Worm (Caenorhabditis elegans) whole organism, young adult: Measurements from ENCODE around the gene C04A11.5.
A peak's percentile ranks its signal among the peaks of the same experiment; 100 is the strongest.

Experiments used
- D2030.7 ChIP-seq: fragments of 200-800 bp; sonication (Bioruptor generic); IDR thresholded peaks from 2 replicates; pipeline ENCODE4 v1.3.6; 2022; ENCODE audit warnings: missing genetic modification reagents, missing genetic modification characterization, missing compliant biosample characterization
- F10E7.11 ChIP-seq: sonication (generic microtip); optimal IDR thresholded peaks from 2 replicates; lab custom pipeline; 2017; ENCODE audit warnings: mild to moderate bottlenecking, missing genetic modification characterization, moderate library complexity, missing compliant biosample characterization
- F39B2.1 ChIP-seq: fragments of 200-800 bp; sonication (Bioruptor generic); IDR thresholded peaks from 2 replicates; pipeline ENCODE4 v1.3.6; 2022; ENCODE audit warnings: missing genetic modification reagents, missing genetic modification characterization, missing compliant biosample characterization
- F52B5.7 ChIP-seq: sonication (generic microtip); optimal IDR thresholded peaks from 2 replicates; lab custom pipeline; 2016; ENCODE audit warnings: mild to moderate bottlenecking, missing genetic modification characterization, missing compliant biosample characterization
- F57A8.1 ChIP-seq: fragments of 200-800 bp; sonication (Bioruptor generic); optimal IDR thresholded peaks from 2 replicates; lab custom pipeline; 2018; ENCODE audit warnings: mild to moderate bottlenecking, missing genetic modification characterization, moderate library complexity, missing compliant biosample characterization
- K12H6.12 ChIP-seq: fragments of 200-800 bp; sonication (Bioruptor generic); optimal IDR thresholded peaks from 2 replicates; lab custom pipeline; 2018; ENCODE audit warnings: mild to moderate bottlenecking, missing genetic modification characterization, missing compliant biosample characterization
- Y53G8AR.9 ChIP-seq: fragments of 200-800 bp; sonication (Bioruptor generic); conservative IDR thresholded peaks from 2 replicates; pipeline ENCODE4 v1.3.6; 2022; ENCODE audit warnings: missing genetic modification reagents, missing genetic modification characterization, missing compliant biosample characterization
- ama-1 ChIP-seq, 3 experiments: fragments of 150-350 bp in 1 of 3; sonication (generic microtip) in 2 of 3; optimal IDR thresholded peaks; 2 replicates each; lab custom pipeline; 2014 to 2018; ENCODE audit warnings: missing biosample characterization in 2 of 3, missing genetic modification characterization in 2 of 3, missing genetic modification reagents in 2 of 3
- aptf-3 ChIP-seq: fragments of 200-800 bp; sonication (Bioruptor generic); IDR thresholded peaks from 2 replicates; pipeline ENCODE4 v1.3.6; 2022; ENCODE audit warnings: missing genetic modification characterization, missing compliant biosample characterization
- atf-7 ChIP-seq: sonication (generic microtip); optimal IDR thresholded peaks from 2 replicates; lab custom pipeline; 2017; ENCODE audit warnings: mild to moderate bottlenecking, missing genetic modification characterization, missing compliant biosample characterization
- attf-6 ChIP-seq: fragments of 200-800 bp; sonication (Bioruptor generic); IDR thresholded peaks from 2 replicates; pipeline ENCODE4 v1.3.6; 2022; ENCODE audit warnings: missing genetic modification reagents, missing genetic modification characterization, missing compliant biosample characterization
- cebp-1 ChIP-seq, 2 experiments: fragments of 200-800 bp in 1 of 2; sonication (Bioruptor generic) in 1 of 2; sonication (generic microtip) in 1 of 2; IDR thresholded peaks in 1 of 2; optimal IDR thresholded peaks in 1 of 2; 2 replicates each; pipeline versions ENCODE4 v1.3.6 to Lab custom; 2017 to 2022; ENCODE audit warnings: missing compliant biosample characterization in 2 of 2, missing genetic modification characterization in 2 of 2, mild to moderate bottlenecking in 1 of 2, missing genetic modification reagents in 1 of 2, moderate library complexity in 1 of 2
- ceh-40 ChIP-seq: fragments of 200-800 bp; sonication (Bioruptor generic); IDR thresholded peaks from 2 replicates; pipeline ENCODE4 v1.3.6; 2022; ENCODE audit warnings: missing genetic modification characterization, missing compliant biosample characterization
- ceh-58 ChIP-seq: fragments of 200-800 bp; sonication (Bioruptor generic); IDR thresholded peaks from 2 replicates; pipeline ENCODE4 v1.3.6; 2022; ENCODE audit warnings: missing genetic modification characterization, missing compliant biosample characterization
- chd-7 ChIP-seq: sonication (generic microtip); optimal IDR thresholded peaks from 2 replicates; lab custom pipeline; 2016; ENCODE audit warnings: mild to moderate bottlenecking, missing genetic modification characterization, moderate library complexity, missing compliant biosample characterization
- die-1 ChIP-seq: sonication (generic microtip); optimal IDR thresholded peaks from 2 replicates; lab custom pipeline; 2016; ENCODE audit warnings: missing genotype, mild to moderate bottlenecking, missing genetic modification characterization, missing compliant biosample characterization
- dox-1 ChIP-seq: fragments of 200-800 bp; sonication (Bioruptor generic); IDR thresholded peaks from 2 replicates; pipeline ENCODE4 v1.3.6; 2022; ENCODE audit warnings: missing genetic modification reagents, missing genetic modification characterization, missing compliant biosample characterization
- dpl-1 ChIP-seq: fragments of 150-350 bp; optimal IDR thresholded peaks from 2 replicates; lab custom pipeline; 2014; ENCODE audit warnings: missing biosample characterization, missing genetic modification reagents, missing genetic modification characterization
- egrh-3 ChIP-seq: fragments of 200-800 bp; sonication (Bioruptor generic); IDR thresholded peaks from 2 replicates; pipeline ENCODE4 v1.3.6; 2022; ENCODE audit warnings: missing genetic modification reagents, missing genetic modification characterization, missing compliant biosample characterization
- ekl-4 ChIP-seq: fragments of 200-800 bp; sonication (Bioruptor generic); IDR thresholded peaks from 2 replicates; pipeline ENCODE4 v1.3.6; 2022; ENCODE audit warnings: missing genetic modification reagents, missing genetic modification characterization, missing compliant biosample characterization
- him-1 ChIP-seq: sonication (generic microtip); optimal IDR thresholded peaks from 2 replicates; lab custom pipeline; 2016; ENCODE audit warnings: missing genotype, missing genetic modification reagents, missing genetic modification characterization, missing compliant biosample characterization
- hmg-20 ChIP-seq: fragments of 200-800 bp; sonication (Bioruptor generic); IDR thresholded peaks from 2 replicates; pipeline ENCODE4 v1.3.6; 2022; ENCODE audit warnings: missing genetic modification reagents, missing genetic modification characterization, missing compliant biosample characterization
- hrde-1 ChIP-seq: sonication (generic microtip); optimal IDR thresholded peaks from 2 replicates; lab custom pipeline; 2016; ENCODE audit warnings: missing genetic modification characterization, mild to moderate bottlenecking, missing compliant biosample characterization, moderate library complexity, missing genotype, missing genetic modification reagents, borderline replicate concordance
- lin-26 ChIP-seq: fragments of 200-800 bp; sonication (Bioruptor generic); IDR thresholded peaks from 2 replicates; pipeline ENCODE4 v1.3.6; 2022; ENCODE audit warnings: missing genetic modification reagents, missing genetic modification characterization, missing compliant biosample characterization
- lin-35 ChIP-seq, 3 experiments: fragments of 150-350 bp in 2 of 3; sonication (generic microtip) in 1 of 3; optimal IDR thresholded peaks; 2 replicates each; lab custom pipeline; 2014 to 2018; ENCODE audit warnings: missing biosample characterization in 3 of 3, missing genetic modification characterization in 3 of 3, missing genetic modification reagents in 3 of 3
- lin-54 ChIP-seq: fragments of 200-800 bp; sonication (Bioruptor generic); optimal IDR thresholded peaks from 2 replicates; lab custom pipeline; 2018; ENCODE audit warnings: mild to moderate bottlenecking, missing genetic modification characterization, missing compliant biosample characterization
- lir-1 ChIP-seq: fragments of 200-800 bp; sonication (Bioruptor generic); conservative IDR thresholded peaks from 2 replicates; pipeline ENCODE4 v1.3.6; 2022; ENCODE audit warnings: missing genetic modification reagents, missing genetic modification characterization, missing compliant biosample characterization
- madf-10 ChIP-seq: sonication (generic microtip); optimal IDR thresholded peaks from 2 replicates; lab custom pipeline; 2016; ENCODE audit warnings: mild to moderate bottlenecking, missing genetic modification characterization, missing compliant biosample characterization
- mcd-1 ChIP-seq: fragments of 200-800 bp; sonication (Bioruptor generic); IDR thresholded peaks from 2 replicates; pipeline ENCODE4 v1.3.6; 2022; ENCODE audit warnings: missing genetic modification reagents, missing genetic modification characterization, missing compliant biosample characterization
- mes-4 ChIP-seq: sonication (generic microtip); optimal IDR thresholded peaks from 2 replicates; lab custom pipeline; 2016; ENCODE audit warnings: missing genotype, missing genetic modification characterization, missing compliant biosample characterization
- mxl-1 ChIP-seq: sonication (generic microtip); optimal IDR thresholded peaks from 2 replicates; lab custom pipeline; 2016; ENCODE audit warnings: missing genetic modification characterization, missing compliant biosample characterization
- nfyb-1 ChIP-seq: fragments of 200-800 bp; sonication (Bioruptor generic); IDR thresholded peaks from 2 replicates; pipeline ENCODE4 v1.3.6; 2022; ENCODE audit warnings: missing genetic modification reagents, missing genetic modification characterization, missing compliant biosample characterization
- nhr-179 ChIP-seq: sonication (generic microtip); optimal IDR thresholded peaks from 2 replicates; lab custom pipeline; 2016; ENCODE audit warnings: mild to moderate bottlenecking, missing genetic modification characterization, missing compliant biosample characterization
- nhr-80 ChIP-seq: sonication (generic microtip); optimal IDR thresholded peaks from 2 replicates; lab custom pipeline; 2016; ENCODE audit warnings: missing genetic modification characterization, missing compliant biosample characterization
- nhr-90 ChIP-seq: sonication (generic microtip); optimal IDR thresholded peaks from 2 replicates; lab custom pipeline; 2016; ENCODE audit warnings: missing genotype, mild to moderate bottlenecking, missing genetic modification characterization, missing compliant biosample characterization
- pbrm-1 ChIP-seq: fragments of 200-800 bp; sonication (Bioruptor generic); IDR thresholded peaks from 2 replicates; pipeline ENCODE4 v1.3.6; 2022; ENCODE audit warnings: missing genetic modification reagents, missing genetic modification characterization, missing compliant biosample characterization
- rcor-1 ChIP-seq: fragments of 200-800 bp; sonication (Bioruptor generic); IDR thresholded peaks from 2 replicates; pipeline ENCODE4 v1.3.6; 2022; ENCODE audit warnings: missing genetic modification reagents, missing genetic modification characterization, missing compliant biosample characterization
- rec-8 ChIP-seq, 2 experiments: sonication (generic microtip); optimal IDR thresholded peaks; 2 replicates each; lab custom pipeline; 2016; ENCODE audit warnings: mild to moderate bottlenecking in 2 of 2, missing genetic modification characterization in 2 of 2, missing genetic modification reagents in 2 of 2, missing genotype in 2 of 2, missing biosample characterization in 1 of 2, missing compliant biosample characterization in 1 of 2, moderate library complexity in 1 of 2
- snpc-1.1 ChIP-seq: sonication (generic microtip); optimal IDR thresholded peaks from 2 replicates; lab custom pipeline; 2017; ENCODE audit warnings: missing genetic modification characterization, mild to moderate bottlenecking, missing compliant biosample characterization, antibody characterized with exemption, moderate library complexity, missing genotype, missing genetic modification reagents; ENCODE audit not compliant: insufficient read depth
- snpc-1.3 ChIP-seq: sonication (generic microtip); optimal IDR thresholded peaks from 2 replicates; lab custom pipeline; 2017; ENCODE audit warnings: missing genetic modification characterization, mild to moderate bottlenecking, missing compliant biosample characterization, antibody characterized with exemption, moderate library complexity, missing genotype, missing genetic modification reagents; ENCODE audit not compliant: insufficient read depth
- snpc-4 ChIP-seq, 5 experiments: fragments of 150-350 bp in 1 of 5; sonication (generic microtip) in 4 of 5; optimal IDR thresholded peaks; 2 replicates each; lab custom pipeline; 2014 to 2018; ENCODE audit warnings: missing genetic modification characterization in 5 of 5, missing biosample characterization in 3 of 5, antibody characterized with exemption in 2 of 5, mild to moderate bottlenecking in 2 of 5, missing compliant biosample characterization in 2 of 5, missing genotype in 2 of 5, moderate library complexity in 2 of 5, missing genetic modification reagents in 1 of 5
- sptf-2 ChIP-seq: fragments of 200-800 bp; sonication (Bioruptor generic); optimal IDR thresholded peaks from 2 replicates; lab custom pipeline; 2018; ENCODE audit warnings: mild to moderate bottlenecking, missing genetic modification characterization, missing compliant biosample characterization
- unc-130 ChIP-seq: sonication (generic microtip); optimal IDR thresholded peaks from 2 replicates; lab custom pipeline; 2016; ENCODE audit warnings: missing genetic modification reagents, missing genetic modification characterization, missing compliant biosample characterization
- unc-62 ChIP-seq: fragments of 150-350 bp; optimal IDR thresholded peaks from 2 replicates; lab custom pipeline; 2014; ENCODE audit warnings: missing biosample characterization, missing genetic modification reagents, missing genetic modification characterization
- ztf-18 ChIP-seq: sonication (generic microtip); optimal IDR thresholded peaks from 2 replicates; lab custom pipeline; 2016; ENCODE audit warnings: missing genotype, mild to moderate bottlenecking, missing genetic modification characterization, missing compliant biosample characterization
- ztf-25 ChIP-seq: fragments of 200-800 bp; sonication (Bioruptor generic); IDR thresholded peaks from 2 replicates; pipeline ENCODE4 v1.3.6; 2022; ENCODE audit warnings: missing genetic modification reagents, missing genetic modification characterization, missing compliant biosample characterization

C04A11.5 gene

ce11 chrX:13653573-13653972, 10.8 kb upstream of the C04A11.5 start (continued):
- TF ChIP-seq dpl-1 (GFP tag; lab: Kevin White, UChicago) (no peak), mcd-1 (GFP tag; lab: Robert Waterston, UW) (no peak), lir-1 (peak; percentile 31; the same call in 1 of the 2 replicates), nhr-179 (tag; lab: Kevin White, UChicago) (peak; percentile 30), aptf-3 (GFP tag; lab: Robert Waterston, UW) (peak; percentile 79; the same call in 1 of the 2 replicates), Y53G8AR.9 (GFP tag; lab: Robert Waterston, UW) (no peak), mxl-1 (peak; percentile 57), snpc-1.3 (tag; lab: Kevin White, UChicago) (peak; percentile 51), die-1 (tag; lab: Kevin White, UChicago) (peak; percentile 87), dox-1 (peak; percentile 80), mes-4 (tag; lab: Kevin White, UChicago) (peak; percentile 11), ekl-4 (GFP tag; lab: Robert Waterston, UW) (0 out of 2 replicates have a peak, but pooled peaks have one; percentile 28), unc-130 (GFP tag; lab: Kevin White, UChicago) (peak; percentile 5), F10E7.11 (tag; lab: Kevin White, UChicago) (peak; percentile 14), nhr-90 (tag; lab: Kevin White, UChicago) (peak; percentile 85), rcor-1 (GFP tag; lab: Robert Waterston, UW) (peak; percentile 70), chd-7 (tag; lab: Kevin White, UChicago) (peak; percentile 59), attf-6 (no peak), F52B5.7 (tag; lab: Kevin White, UChicago) (peak; percentile 41), F39B2.1 (GFP tag; lab: Robert Waterston, UW) (no peak), snpc-4 (GFP tag; optimal IDR thresholded peaks at IDR 0.05; lab: Kevin White, UChicago) (peak; percentile 64), snpc-4 (tag; optimal IDR thresholded peaks at IDR 0.05; lab: Kevin White, UChicago) (peak in 3 of 4 experiments; percentile 16 to 74 (median 68)), lin-35 (GFP tag; optimal IDR thresholded peaks at IDR 0.05; lab: Kevin White, UChicago) (peak in 1 of 3 experiments; percentile 53), pbrm-1 (GFP tag; lab: Robert Waterston, UW) (peak; percentile 92), unc-62 (no peak), ceh-40 (GFP tag; lab: Robert Waterston, UW) (peak; percentile 85), F57A8.1 (no peak), snpc-1.1 (peak; percentile 60), ceh-58 (GFP tag; lab: Robert Waterston, UW) (0 out of 2 replicates have a peak, but pooled peaks have one; percentile 44), egrh-3 (no peak), hrde-1 (peak; percentile 58), hmg-20 (peak; percentile 57; the same call in 1 of the 2 replicates), him-1 (tag; lab: Kevin White, UChicago) (peak; percentile 83), ama-1 (optimal IDR thresholded peaks at IDR 0.05; lab: Kevin White, UChicago) (no peak), ama-1 (GFP tag; optimal IDR thresholded peaks at IDR 0.05; lab: Kevin White, UChicago) (peak; percentile 47 to 57), D2030.7 (GFP tag; lab: Robert Waterston, UW) (peak; percentile 77), ztf-18 (tag; lab: Kevin White, UChicago) (peak; percentile 56), lin-26 (GFP tag; lab: Robert Waterston, UW) (peak; percentile 89), madf-10 (tag; lab: Kevin White, UChicago) (peak; percentile 20), K12H6.12 (peak; percentile 20), nhr-80 (peak; percentile 20), atf-7 (peak; percentile 21), sptf-2 (GFP tag; lab: Kevin White, UChicago) (peak; percentile 68), lin-54 (GFP tag; lab: Kevin White, UChicago) (peak; percentile 29), rec-8 (tag; optimal IDR thresholded peaks at IDR 0.05; lab: Kevin White, UChicago) (peak in 1 of 2 experiments; percentile 74), nfyb-1 (peak; percentile 53; the same call in 1 of the 2 replicates), cebp-1 (GFP tag; IDR thresholded peaks at IDR 0.05; lab: Robert Waterston, UW) (peak; percentile 62; the same call in 1 of the 2 replicates), cebp-1 (tag; optimal IDR thresholded peaks at IDR 0.05; lab: Kevin White, UChicago) (no peak), ztf-25 (0 out of 2 replicates have a peak, but pooled peaks have one; percentile 55)
